Fruit fly (Drosophila melanogaster) whole organism, pupa: Measurements from ENCODE around the gene CG15731.
A peak's percentile ranks its signal among the peaks of the same experiment; 100 is the strongest.

Source experiments
- CG10348 ChIP-seq: fragments of 200-800 bp; sonication (Bioruptor generic); IDR thresholded peaks from 2 replicates; pipeline ENCODE4 v1.3.6; 2022; ENCODE audit warnings: missing biosample characterization, missing genetic modification characterization
- CG14655 ChIP-seq: fragments of 200-800 bp; sonication (Bioruptor generic); optimal IDR thresholded peaks from 3 replicates; lab custom pipeline; 2017; ENCODE audit warnings: mild to moderate bottlenecking, missing biosample characterization, missing genetic modification reagents, missing genetic modification characterization
- CG17806 ChIP-seq: fragments of 200-800 bp; sonication (Bioruptor generic); optimal IDR thresholded peaks from 2 replicates; lab custom pipeline; 2018; ENCODE audit warnings: missing biosample characterization, mild to moderate bottlenecking, missing genetic modification characterization, moderate library complexity
- CG34367 ChIP-seq: fragments of 200-800 bp; sonication (Bioruptor generic); optimal IDR thresholded peaks from 2 replicates; lab custom pipeline; 2018; ENCODE audit warnings: missing biosample characterization, mild to moderate bottlenecking, missing genetic modification characterization
- CG8159 ChIP-seq: fragments of 200-800 bp; sonication (Bioruptor generic); optimal IDR thresholded peaks from 3 replicates; lab custom pipeline; 2018; ENCODE audit warnings: missing biosample characterization, mild to moderate bottlenecking, missing genetic modification characterization, moderate library complexity
- CG9948 ChIP-seq: fragments of 200-800 bp; sonication (Bioruptor generic); optimal IDR thresholded peaks from 2 replicates; lab custom pipeline; 2018; ENCODE audit warnings: missing biosample characterization, mild to moderate bottlenecking, missing genetic modification characterization, moderate library complexity
- D1 ChIP-seq: fragments of 200-800 bp; sonication (Bioruptor generic); optimal IDR thresholded peaks from 2 replicates; lab custom pipeline; 2018; ENCODE audit warnings: missing biosample characterization, mild to moderate bottlenecking, missing genetic modification characterization, moderate library complexity
- EcR ChIP-seq: fragments of 200-800 bp; sonication (Bioruptor generic); optimal IDR thresholded peaks from 3 replicates; lab custom pipeline; 2019; ENCODE audit warnings: missing biosample characterization, missing genetic modification characterization, mild to moderate bottlenecking, moderate library complexity, missing genetic modification reagents
- Pif1A ChIP-seq: fragments of 200-800 bp; sonication (Bioruptor generic); optimal IDR thresholded peaks from 3 replicates; lab custom pipeline; 2016; ENCODE audit warnings: missing biosample characterization, missing genetic modification characterization
- Pif1B ChIP-seq: fragments of 200-800 bp; sonication (Bioruptor generic); optimal IDR thresholded peaks from 3 replicates; lab custom pipeline; 2016; ENCODE audit warnings: missing biosample characterization, missing genetic modification characterization
- Snoo ChIP-seq: fragments of 200-800 bp; sonication (Bioruptor generic); optimal IDR thresholded peaks from 3 replicates; lab custom pipeline; 2017; ENCODE audit warnings: missing biosample characterization, mild to moderate bottlenecking, missing genetic modification characterization, inconsistent platforms
- fd96Ca ChIP-seq: fragments of 200-800 bp; sonication (Bioruptor generic); IDR thresholded peaks from 3 replicates; pipeline ENCODE4 v1.3.6; 2022; ENCODE audit warnings: missing biosample characterization, missing genetic modification characterization
- gl ChIP-seq: fragments of 200-800 bp; sonication (Bioruptor generic); optimal IDR thresholded peaks from 2 replicates; lab custom pipeline; 2018; ENCODE audit warnings: missing biosample characterization, mild to moderate bottlenecking, missing genetic modification characterization

DNA sequence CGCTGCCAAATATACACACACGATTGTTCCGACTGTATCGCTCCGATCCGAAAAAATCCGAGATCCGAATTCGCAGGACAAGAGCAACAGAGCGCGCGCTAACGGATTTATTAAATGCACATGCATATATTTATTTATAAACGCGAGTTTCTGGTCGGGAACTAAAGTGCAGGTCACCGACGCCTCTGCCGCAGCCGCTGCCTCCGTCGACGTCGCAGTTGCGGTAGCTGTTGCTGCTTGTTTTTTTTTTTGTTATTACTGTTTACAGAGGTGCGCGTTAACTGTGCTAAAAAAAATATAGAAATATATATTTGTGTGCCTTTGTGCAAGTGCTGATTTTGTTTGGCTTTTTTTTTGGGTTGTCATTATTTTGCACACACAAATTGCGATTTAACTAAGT, 6.0 kb upstream of the CG15731 start:
- TF ChIP-seq CG14655 (GFP tag; lab: Kevin White, UChicago) (no peak), CG34367 (tag; lab: Kevin White, UChicago) (no peak), gl (tag; lab: Kevin White, UChicago) (no peak), Snoo (tag; lab: Kevin White, UChicago) (no peak), D1 (no peak), Pif1A (GFP tag; lab: Kevin White, UChicago) (no peak), CG17806 (tag; lab: Kevin White, UChicago) (no peak), CG9948 (tag; lab: Kevin White, UChicago) (no peak), CG8159 (tag; lab: Kevin White, UChicago) (no peak), EcR (GFP tag; lab: Kevin White, UChicago) (peak; percentile 54), fd96Ca (GFP tag; lab: Robert Waterston, UW) (no peak), CG10348 (GFP tag; lab: Robert Waterston, UW) (no peak), Pif1B (GFP tag; lab: Kevin White, UChicago) (no peak)
